Worm (Caenorhabditis elegans) whole organism, young adult: ENCODE results near the gene F53F4.2.

ENCODE experiments used
- B0019.2 ChIP-seq: fragments of 200-800 bp; sonication (Bioruptor generic); conservative IDR thresholded peaks from 2 replicates; pipeline ENCODE4 v1.3.6; 2022; ENCODE audit warnings: missing genetic modification reagents, missing genetic modification characterization, missing compliant biosample characterization
- ama-1 ChIP-seq, 3 experiments: fragments of 150-350 bp in 1 of 3; sonication (generic microtip) in 2 of 3; optimal IDR thresholded peaks; 2 replicates each; lab custom pipeline; 2014 to 2018; ENCODE audit warnings: missing biosample characterization in 2 of 3, missing genetic modification characterization in 2 of 3, missing genetic modification reagents in 2 of 3
- atf-7 ChIP-seq: sonication (generic microtip); optimal IDR thresholded peaks from 2 replicates; lab custom pipeline; 2017; ENCODE audit warnings: mild to moderate bottlenecking, missing genetic modification characterization, missing compliant biosample characterization
- ceh-100 ChIP-seq: fragments of 200-800 bp; sonication (Bioruptor generic); IDR thresholded peaks from 2 replicates; pipeline ENCODE4 v1.3.6; 2022; ENCODE audit warnings: missing genetic modification reagents, missing genetic modification characterization, missing compliant biosample characterization
- dpl-1 ChIP-seq: fragments of 150-350 bp; optimal IDR thresholded peaks from 2 replicates; lab custom pipeline; 2014; ENCODE audit warnings: missing biosample characterization, missing genetic modification reagents, missing genetic modification characterization
- let-526 ChIP-seq: fragments of 200-800 bp; sonication (Bioruptor generic); IDR thresholded peaks from 2 replicates; pipeline ENCODE4 v1.3.6; 2022; ENCODE audit warnings: missing genetic modification reagents, missing genetic modification characterization, missing compliant biosample characterization
- mcd-1 ChIP-seq: fragments of 200-800 bp; sonication (Bioruptor generic); IDR thresholded peaks from 2 replicates; pipeline ENCODE4 v1.3.6; 2022; ENCODE audit warnings: missing genetic modification reagents, missing genetic modification characterization, missing compliant biosample characterization
- nhr-179 ChIP-seq: sonication (generic microtip); optimal IDR thresholded peaks from 2 replicates; lab custom pipeline; 2016; ENCODE audit warnings: mild to moderate bottlenecking, missing genetic modification characterization, missing compliant biosample characterization
- repo-1 ChIP-seq: sonication (generic microtip); optimal IDR thresholded peaks from 2 replicates; lab custom pipeline; 2017; ENCODE audit warnings: mild to moderate bottlenecking, missing genetic modification characterization, missing compliant biosample characterization
- sea-2 ChIP-seq: fragments of 200-800 bp; sonication (Bioruptor generic); IDR thresholded peaks from 2 replicates; pipeline ENCODE4 v1.3.6; 2022; ENCODE audit warnings: missing genetic modification characterization, missing compliant biosample characterization
- tbx-9 ChIP-seq: sonication (generic microtip); optimal IDR thresholded peaks from 2 replicates; lab custom pipeline; 2016; ENCODE audit warnings: borderline replicate concordance, missing genetic modification characterization, inconsistent platforms, missing compliant biosample characterization
- unc-62 ChIP-seq: fragments of 150-350 bp; optimal IDR thresholded peaks from 2 replicates; lab custom pipeline; 2014; ENCODE audit warnings: missing biosample characterization, missing genetic modification reagents, missing genetic modification characterization
- ztf-22 ChIP-seq: fragments of 200-800 bp; sonication (Bioruptor generic); optimal IDR thresholded peaks from 2 replicates; lab custom pipeline; 2018; ENCODE audit warnings: mild to moderate bottlenecking, missing genetic modification characterization, moderate library complexity, missing compliant biosample characterization

- TF ChIP-seq B0019.2 = no peak
- TF ChIP-seq dpl-1 (GFP tag; lab: Kevin White, UChicago) = no peak
- no peak for TF ChIP-seq ama-1 (optimal IDR thresholded peaks at IDR 0.05; lab: Kevin White, UChicago)
- TF ChIP-seq ama-1 (GFP tag; optimal IDR thresholded peaks at IDR 0.05; lab: Kevin White, UChicago) = no peak
- no peak for TF ChIP-seq ceh-100 (GFP tag; lab: Robert Waterston, UW)
- no peak for TF ChIP-seq atf-7 (tag; lab: Kevin White, UChicago)
- no peak for TF ChIP-seq ztf-22 (GFP tag; lab: Kevin White, UChicago)
- no peak for TF ChIP-seq tbx-9 (tag; lab: Kevin White, UChicago)
- TF ChIP-seq mcd-1 = peak; percentile 92
- no peak for TF ChIP-seq nhr-179
- TF ChIP-seq repo-1 (tag; lab: Kevin White, UChicago) = no peak
- no peak for TF ChIP-seq sea-2
- no peak for TF ChIP-seq let-526 (GFP tag; lab: Robert Waterston, UW)
- TF ChIP-seq unc-62 (GFP tag; lab: Kevin White, UChicago) = no peak
Measured at ce11 chrV:13591504-13592174, 2.2 kb upstream of the F53F4.2 start, which contains the start of gene tbcb-1.
